Worm (Caenorhabditis elegans): Measurements from ENCODE around the gene srx-115.

DNA sequence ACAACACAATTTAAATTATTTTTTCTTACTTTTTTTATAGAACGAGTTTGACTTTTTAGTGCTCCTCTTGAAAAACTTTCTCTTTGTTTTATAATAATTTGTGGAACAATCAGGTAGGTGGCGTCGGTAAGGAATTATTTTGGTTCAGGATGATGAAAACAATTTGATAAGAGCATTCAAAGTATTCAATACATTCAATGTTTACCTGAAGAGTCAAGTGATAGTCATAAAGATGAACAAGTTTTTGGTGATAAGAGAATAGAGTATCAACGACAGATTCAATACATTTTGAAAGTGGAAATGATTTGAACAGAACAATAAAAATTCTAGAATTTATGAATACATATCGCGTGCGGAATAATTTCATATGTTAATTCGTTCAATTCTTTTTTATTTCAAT, 4.2 kb upstream of the srx-115 start:
- TF ChIP-seq lin-39 (tag; optimal IDR thresholded peaks at IDR 0.05) (no peak), lin-13 (GFP tag; optimal IDR thresholded peaks at IDR 0.05) (no peak), Y105C5A.15 (GFP tag; IDR thresholded peaks at IDR 0.05) (no peak)
